Fruit fly (Drosophila melanogaster) Kc167 (cell line): ENCODE data around the gene dpr3.

ENCODE experiments used
- Sin3A ChIP-seq: fragments of >200 bp; optimal IDR thresholded peaks from 2 replicates; lab custom pipeline; 2018; ENCODE audit warnings: missing external identifiers
- ttk ChIP-seq: sonication (Bioruptor generic); optimal IDR thresholded peaks from 2 replicates; lab custom pipeline; 2017; ENCODE audit warnings: missing external identifiers

dm6 chr2L:2038956-2039263 lies 70.8 kb downstream of the dpr3 start:
- TF ChIP-seq Sin3A (no peak), ttk (lab: Kevin White, UChicago) (no peak)
